Fruit fly (Drosophila melanogaster) whole organism, adult: ENCODE measurements around the gene Gem2.

ENCODE experiments used
- Clk ChIP-seq: fragments of 200-800 bp; sonication (Bioruptor generic); optimal IDR thresholded peaks from 2 replicates; lab custom pipeline; 2017; ENCODE audit warnings: missing biosample characterization, missing genetic modification characterization
- kay ChIP-seq: fragments of 200-800 bp; sonication (Bioruptor generic); peaks from one replicate; lab custom pipeline; 2016; ENCODE audit warnings: missing biosample characterization, missing genetic modification characterization, borderline replicate concordance
- tj ChIP-seq: fragments of 200-800 bp; sonication (Bioruptor generic); optimal IDR thresholded peaks from 3 replicates; lab custom pipeline; 2017; ENCODE audit warnings: missing biosample characterization, mild to moderate bottlenecking, missing genetic modification characterization, moderate library complexity

- peak; percentile 93 for TF ChIP-seq kay
- TF ChIP-seq tj (GFP tag; lab: Kevin White, UChicago) = peak; percentile 24
- TF ChIP-seq Clk = peak; percentile 10
These were observed 28.0 kb downstream of the Gem2 start for dm6 chr3L:19072177-19072603.
